Fruit fly (Drosophila melanogaster): ENCODE data around the gene CycJ.

Gene CycJ

DNA sequence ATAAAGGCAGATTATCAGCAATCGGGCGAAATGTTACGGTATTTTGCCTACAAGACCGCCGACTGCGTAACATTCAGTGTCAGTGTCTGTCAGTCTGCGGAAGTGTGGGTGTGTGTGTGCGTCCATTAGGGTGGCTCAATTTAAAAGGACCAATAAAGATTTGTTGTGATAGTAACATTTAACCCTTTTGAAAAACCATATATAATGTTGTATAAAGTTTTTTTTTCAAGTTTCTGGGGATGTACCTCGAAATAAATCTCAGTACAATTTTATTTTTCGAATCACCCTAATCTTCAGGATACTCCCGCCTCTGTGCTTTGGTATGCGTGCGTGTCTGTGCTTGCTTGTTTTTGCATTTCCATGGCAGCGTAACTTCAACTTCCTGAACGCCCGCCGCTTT lies 6.6 kb downstream of the CycJ start (continued):
- TF ChIP-seq CG13296 (GFP tag; optimal IDR thresholded peaks at IDR 0.05), result peak; percentile 86
- TF ChIP-seq Poxn (GFP tag; IDR thresholded peaks at IDR 0.05), result no peak
- TF ChIP-seq cato (GFP tag; optimal IDR thresholded peaks at IDR 0.05; ENCODE audit: borderline replicate concordance), result no peak
- TF ChIP-seq tap (tag; optimal IDR thresholded peaks at IDR 0.05), result peak; percentile 41
- no peak for TF ChIP-seq CG7745 (tag; optimal IDR thresholded peaks at IDR 0.05)
- TF ChIP-seq CG6813 (GFP tag; optimal IDR thresholded peaks at IDR 0.05), result peak; percentile 85
- no peak for TF ChIP-seq CG3726 (GFP tag; IDR thresholded peaks at IDR 0.05)
- peak; percentile 61 for TF ChIP-seq odd (GFP tag; optimal IDR thresholded peaks at IDR 0.05)
- no peak for TF ChIP-seq z (GFP tag; IDR thresholded peaks at IDR 0.05)
- TF ChIP-seq HLHmδ (GFP tag; optimal IDR thresholded peaks at IDR 0.05), result no peak
- no peak for TF ChIP-seq stwl (tag; optimal IDR thresholded peaks at IDR 0.05)
- no peak for TF ChIP-seq crol (GFP tag; IDR thresholded peaks at IDR 0.05)
- no peak for TF ChIP-seq CG15479 (GFP tag; optimal IDR thresholded peaks at IDR 0.05)
- peak; percentile 45; the same call in 1 of the 2 replicates for TF ChIP-seq E2f2 (GFP tag; IDR thresholded peaks at IDR 0.05)
- TF ChIP-seq CG32767 (GFP tag; IDR thresholded peaks at IDR 0.05), result 0 out of 2 replicates have a peak, but pooled peaks have one; percentile 57
- TF ChIP-seq tio (GFP tag; optimal IDR thresholded peaks at IDR 0.05), result peak; percentile 19
- TF ChIP-seq MBD-R2 (GFP tag; IDR thresholded peaks at IDR 0.05), result peak; percentile 60; the same call in 1 of the 2 replicates
- peak; percentile 36 for TF ChIP-seq CG7928 (GFP tag; optimal IDR thresholded peaks at IDR 0.05)
- peak; percentile 34; the same call in 1 of the 2 replicates for TF ChIP-seq Oaz (GFP tag; IDR thresholded peaks at IDR 0.05)
- TF ChIP-seq br (optimal IDR thresholded peaks at IDR 0.05), result no peak
- peak; percentile 85 for TF ChIP-seq cwo (GFP tag; optimal IDR thresholded peaks at IDR 0.05)
- peak; percentile 88 for TF ChIP-seq Fer3 (tag; optimal IDR thresholded peaks at IDR 0.05)
- no peak for TF ChIP-seq Dref (GFP tag; IDR thresholded peaks at IDR 0.05)
- peak; percentile 51 for TF ChIP-seq Dip3 (GFP tag; optimal IDR thresholded peaks at IDR 0.05)
- TF ChIP-seq CG10979 (tag; optimal IDR thresholded peaks at IDR 0.05), result peak; percentile 48
- peak; percentile 73 for TF ChIP-seq sug (tag; optimal IDR thresholded peaks at IDR 0.05)
- no peak for TF ChIP-seq Atf3 (GFP tag; optimal IDR thresholded peaks at IDR 0.05)
- peak; percentile 32 for TF ChIP-seq Nf-YB (GFP tag; optimal IDR thresholded peaks at IDR 0.05)
- peak; percentile 45 for TF ChIP-seq CG7786 (GFP tag; optimal IDR thresholded peaks at IDR 0.05)
- TF ChIP-seq sens (GFP tag), result peak; percentile 87
- peak; percentile 38; the same call in 1 of the 2 replicates for TF ChIP-seq klu (GFP tag; IDR thresholded peaks at IDR 0.05)
- no peak for TF ChIP-seq aop (GFP tag; IDR thresholded peaks at IDR 0.05)
- TF ChIP-seq al (GFP tag; IDR thresholded peaks at IDR 0.05), result peak; percentile 18; the same call in 1 of the 2 replicates
- TF ChIP-seq shn (GFP tag; optimal IDR thresholded peaks at IDR 0.05), result no peak
- TF ChIP-seq CG4820 (GFP tag; optimal IDR thresholded peaks at IDR 0.05), result peak; percentile 32
- peak; percentile 34 to 64 for TF ChIP-seq chif (GFP tag; optimal IDR thresholded peaks at IDR 0.05)
- peak; percentile 14 for TF ChIP-seq CG4707 (GFP tag; optimal IDR thresholded peaks at IDR 0.05)
- TF ChIP-seq CG7839 (tag; optimal IDR thresholded peaks at IDR 0.05), result peak; percentile 79
- TF ChIP-seq CG1602 (GFP tag; optimal IDR thresholded peaks at IDR 0.05), result no peak
- no peak for TF ChIP-seq CG31388 (GFP tag; optimal IDR thresholded peaks at IDR 0.05)
- TF ChIP-seq kah (GFP tag; optimal IDR thresholded peaks at IDR 0.05), result peak; percentile 7
- TF ChIP-seq CG13775 (GFP tag; optimal IDR thresholded peaks at IDR 0.05), result peak; percentile 47
- TF ChIP-seq Neu2 (GFP tag; optimal IDR thresholded peaks at IDR 0.05; ENCODE audit: borderline replicate concordance), result no peak
- TF ChIP-seq Awh (GFP tag; IDR thresholded peaks at IDR 0.05), result 0 out of 2 replicates have a peak, but pooled peaks have one; percentile 47
- TF ChIP-seq ap (GFP tag; IDR thresholded peaks at IDR 0.05), result peak; percentile 53; the same call in 1 of the 2 replicates
- no peak for TF ChIP-seq CG13123 (GFP tag; optimal IDR thresholded peaks at IDR 0.05)
- peak; percentile 77 for TF ChIP-seq slbo (GFP tag; IDR thresholded peaks at IDR 0.05)
- TF ChIP-seq Dbx (GFP tag; IDR thresholded peaks at IDR 0.05), result peak; percentile 66; the same call in 2 of the 3 replicates
- TF ChIP-seq psq (GFP tag; optimal IDR thresholded peaks at IDR 0.05), result no peak
- TF ChIP-seq hb (GFP tag; IDR thresholded peaks at IDR 0.05; ENCODE audit: partially characterized antibody), result no peak
- no peak for TF ChIP-seq unc-4 (GFP tag; IDR thresholded peaks at IDR 0.05; ENCODE audit: partially characterized antibody)
